Fruit fly (Drosophila melanogaster): Measurements from ENCODE around the gene RhoGAP92B.

The RhoGAP92B gene

dm6 chr3R:19880431-19880939 is 24.5 kb upstream of the RhoGAP92B start (continued):
- TF ChIP-seq CG12155 (GFP tag; optimal IDR thresholded peaks at IDR 0.05) (peak; percentile 9), CG43689 (GFP tag; IDR thresholded peaks at IDR 0.05) (no peak), MBD-R2 (GFP tag; IDR thresholded peaks at IDR 0.05) (no peak; the same call in 1 of the 2 replicates), sna (GFP tag; IDR thresholded peaks at IDR 0.05; ENCODE audit: partially characterized antibody) (no peak), H2.0 (GFP tag; IDR thresholded peaks at IDR 0.05) (peak; percentile 33; the same call in 1 of the 2 replicates), Xrp1 (GFP tag; IDR thresholded peaks at IDR 0.05) (peak; percentile 35; the same call in 1 of the 2 replicates), klu (GFP tag; IDR thresholded peaks at IDR 0.05) (peak; percentile 22; the same call in 1 of the 2 replicates), lbe (GFP tag; optimal IDR thresholded peaks at IDR 0.05) (peak; percentile 47), Fer3 (tag; optimal IDR thresholded peaks at IDR 0.05) (peak; percentile 53), Doc2 (GFP tag; IDR thresholded peaks at IDR 0.05) (no peak), so (GFP tag; IDR thresholded peaks at IDR 0.05) (0 out of 3 replicates have a peak, but pooled peaks have one; percentile 37), sens (GFP tag) (peak; percentile 79), fu2 (GFP tag; optimal IDR thresholded peaks at IDR 0.05) (peak; percentile 35), knrl (GFP tag; IDR thresholded peaks at IDR 0.05; ENCODE audit: partially characterized antibody) (no peak), CG11723 (GFP tag; optimal IDR thresholded peaks at IDR 0.05) (peak; percentile 65), dysf (GFP tag; IDR thresholded peaks at IDR 0.05) (peak; percentile 53; the same call in 1 of the 3 replicates), CG4404 (GFP tag; IDR thresholded peaks at IDR 0.05) (0 out of 2 replicates have a peak, but pooled peaks have one; percentile 16), CG42726 (GFP tag; IDR thresholded peaks at IDR 0.05; ENCODE audit: partially characterized antibody) (no peak), Ada2b (GFP tag; IDR thresholded peaks at IDR 0.05) (peak; percentile 27; the same call in 1 of the 2 replicates), CG14441 (GFP tag; IDR thresholded peaks at IDR 0.05) (peak; percentile 31; the same call in 1 of the 2 replicates), D19A (tag; optimal IDR thresholded peaks at IDR 0.05) (peak; percentile 39), row (GFP tag; IDR thresholded peaks at IDR 0.05) (peak; percentile 87), PHDP (tag; optimal IDR thresholded peaks at IDR 0.05) (peak; percentile 59), NfI (GFP tag; optimal IDR thresholded peaks at IDR 0.05) (peak; percentile 72), NC2β (GFP tag; optimal IDR thresholded peaks at IDR 0.05) (no peak), slbo (GFP tag; IDR thresholded peaks at IDR 0.05) (peak; percentile 38; the same call in 1 of the 2 replicates), B-H2 (GFP tag; optimal IDR thresholded peaks at IDR 0.05) (peak; percentile 43), CG15479 (GFP tag; optimal IDR thresholded peaks at IDR 0.05) (no peak), zen (tag; optimal IDR thresholded peaks at IDR 0.05) (no peak), bcd (GFP tag; optimal IDR thresholded peaks at IDR 0.05) (peak; percentile 66), pho (GFP tag; optimal IDR thresholded peaks at IDR 0.05) (peak; percentile 36), ind (GFP tag; optimal IDR thresholded peaks at IDR 0.05) (peak; percentile 41), CG12299 (tag; optimal IDR thresholded peaks at IDR 0.05) (peak; percentile 44), ara (GFP tag; IDR thresholded peaks at IDR 0.05) (0 out of 2 replicates have a peak, but pooled peaks have one; percentile 18), Hr51 (GFP tag; optimal IDR thresholded peaks at IDR 0.05) (peak in 1 of 2 experiments; percentile 75), Fer1 (GFP tag; optimal IDR thresholded peaks at IDR 0.05) (peak; percentile 83), oc (tag; optimal IDR thresholded peaks at IDR 0.05) (peak; percentile 21), CG11696 (GFP tag; IDR thresholded peaks at IDR 0.05) (peak; percentile 82), ci (GFP tag; IDR thresholded peaks at IDR 0.05) (0 out of 3 replicates have a peak, but pooled peaks have one; percentile 29), Lhr (GFP tag; optimal IDR thresholded peaks at IDR 0.05) (no peak), twi (tag; optimal IDR thresholded peaks at IDR 0.05) (peak; percentile 46), Oli (tag; optimal IDR thresholded peaks at IDR 0.05) (peak; percentile 60), CHES-1-like (GFP tag; optimal IDR thresholded peaks at IDR 0.05) (peak; percentile 61), Nf-YA (GFP tag; IDR thresholded peaks at IDR 0.05) (0 out of 2 replicates have a peak, but pooled peaks have one; percentile 29), phol (tag; optimal IDR thresholded peaks at IDR 0.05) (peak; percentile 56), CG11504 (tag; optimal IDR thresholded peaks at IDR 0.05) (peak; percentile 71), CG11247 (GFP tag; IDR thresholded peaks at IDR 0.05) (0 out of 2 replicates have a peak, but pooled peaks have one; percentile 50), Hand (GFP tag; optimal IDR thresholded peaks at IDR 0.05) (peak; percentile 73), CG6689 (GFP tag; IDR thresholded peaks at IDR 0.05) (peak; percentile 49)

Measured in whole organism, embryonic.